Worm (Caenorhabditis elegans) whole organism, late embryonic: ENCODE measurements around the gene mpst-1.

Source experiments
- C08G9.2 ChIP-seq: sonication (generic microtip); optimal IDR thresholded peaks from 2 replicates; lab custom pipeline; 2016; ENCODE audit warnings: mild to moderate bottlenecking, missing genetic modification characterization, moderate library complexity, missing compliant biosample characterization
- C38D4.7 ChIP-seq: fragments of 200-800 bp; sonication (Bioruptor generic); optimal IDR thresholded peaks from 2 replicates; lab custom pipeline; 2018; ENCODE audit warnings: mild to moderate bottlenecking, missing genetic modification characterization, moderate library complexity, missing compliant biosample characterization
- Y22D7AL.16 ChIP-seq: sonication (generic microtip); optimal IDR thresholded peaks from 2 replicates; lab custom pipeline; 2016; ENCODE audit warnings: missing genetic modification characterization, missing compliant biosample characterization
- ahr-1 ChIP-seq: sonication (generic microtip); optimal IDR thresholded peaks from 2 replicates; lab custom pipeline; 2016; ENCODE audit warnings: missing genetic modification characterization, missing compliant biosample characterization
- ama-1 ChIP-seq: fragments of 150-350 bp; optimal IDR thresholded peaks from 2 replicates; lab custom pipeline; 2014
- ceh-18 ChIP-seq: sonication (generic microtip); optimal IDR thresholded peaks from 2 replicates; lab custom pipeline; 2016; ENCODE audit warnings: missing genetic modification characterization, missing compliant biosample characterization
- ceh-2 ChIP-seq: sonication (generic microtip); optimal IDR thresholded peaks from 2 replicates; lab custom pipeline; 2016; ENCODE audit warnings: missing genotype, missing genetic modification characterization, missing compliant biosample characterization
- ceh-24 ChIP-seq: sonication (generic microtip); optimal IDR thresholded peaks from 2 replicates; lab custom pipeline; 2016; ENCODE audit warnings: mild to moderate bottlenecking, missing genetic modification characterization, missing compliant biosample characterization
- elt-2 ChIP-seq: sonication (generic microtip); optimal IDR thresholded peaks from 2 replicates; lab custom pipeline; 2016; ENCODE audit warnings: missing genetic modification reagents, missing genetic modification characterization, missing compliant biosample characterization
- ets-4 ChIP-seq: sonication (generic microtip); optimal IDR thresholded peaks from 2 replicates; lab custom pipeline; 2016; ENCODE audit warnings: missing genetic modification characterization, missing compliant biosample characterization
- fax-1 ChIP-seq: sonication (generic microtip); optimal IDR thresholded peaks from 2 replicates; lab custom pipeline; 2016; ENCODE audit warnings: missing genotype, missing genetic modification characterization, missing compliant biosample characterization
- fkh-10 ChIP-seq: fragments of 150-350 bp; optimal IDR thresholded peaks from 2 replicates; lab custom pipeline; 2014; ENCODE audit warnings: missing biosample characterization, missing genetic modification reagents, missing genetic modification characterization
- gmeb-2 ChIP-seq: sonication (generic microtip); optimal IDR thresholded peaks from 2 replicates; lab custom pipeline; 2016; ENCODE audit warnings: missing genetic modification characterization, inconsistent platforms, missing compliant biosample characterization
- hlh-13 ChIP-seq: fragments of 200-800 bp; sonication (Bioruptor generic); optimal IDR thresholded peaks from 2 replicates; lab custom pipeline; 2018; ENCODE audit warnings: mild to moderate bottlenecking, missing genetic modification characterization, missing compliant biosample characterization
- hlh-15 ChIP-seq: sonication (generic microtip); optimal IDR thresholded peaks from 2 replicates; lab custom pipeline; 2016; ENCODE audit warnings: missing genetic modification characterization, missing compliant biosample characterization
- hlh-30 ChIP-seq: sonication (generic microtip); optimal IDR thresholded peaks from 2 replicates; lab custom pipeline; 2017; ENCODE audit warnings: antibody characterized with exemption, missing genetic modification characterization, missing compliant biosample characterization; ENCODE audit not compliant: insufficient read depth
- hlh-6 ChIP-seq: sonication (generic microtip); optimal IDR thresholded peaks from 2 replicates; lab custom pipeline; 2016; ENCODE audit warnings: missing genotype, missing genetic modification characterization, missing compliant biosample characterization
- mec-3 ChIP-seq: sonication (generic microtip); optimal IDR thresholded peaks from 2 replicates; lab custom pipeline; 2016; ENCODE audit warnings: borderline replicate concordance, missing genetic modification characterization, missing compliant biosample characterization
- nfya-1 ChIP-seq: sonication (generic microtip); optimal IDR thresholded peaks from 2 replicates; lab custom pipeline; 2017; ENCODE audit warnings: missing genetic modification characterization, mild to moderate bottlenecking, missing compliant biosample characterization, antibody characterized with exemption, moderate library complexity
- nhr-11 ChIP-seq: fragments of 150-350 bp; optimal IDR thresholded peaks from 2 replicates; lab custom pipeline; 2014; ENCODE audit warnings: missing biosample characterization, missing genetic modification characterization
- nhr-232 ChIP-seq: sonication (generic microtip); optimal IDR thresholded peaks from 2 replicates; lab custom pipeline; 2016; ENCODE audit warnings: missing genetic modification characterization, missing compliant biosample characterization
- odd-2 ChIP-seq: sonication (generic microtip); optimal IDR thresholded peaks from 2 replicates; lab custom pipeline; 2017; ENCODE audit warnings: antibody characterized with exemption, mild to moderate bottlenecking, missing genetic modification characterization, missing compliant biosample characterization
- pax-1 ChIP-seq: fragments of 150-350 bp; optimal IDR thresholded peaks from 2 replicates; lab custom pipeline; 2014; ENCODE audit warnings: missing biosample characterization, missing genetic modification characterization
- pros-1 ChIP-seq: fragments of 150-350 bp; optimal IDR thresholded peaks from 2 replicates; lab custom pipeline; 2014; ENCODE audit warnings: missing biosample characterization, missing genetic modification reagents, missing genetic modification characterization
- rnt-1 ChIP-seq: sonication (generic microtip); optimal IDR thresholded peaks from 2 replicates; lab custom pipeline; 2016; ENCODE audit warnings: missing genetic modification characterization, missing compliant biosample characterization
- syd-9 ChIP-seq: sonication (generic microtip); optimal IDR thresholded peaks from 2 replicates; lab custom pipeline; 2016; ENCODE audit warnings: mild to moderate bottlenecking, missing genetic modification characterization, moderate library complexity, missing compliant biosample characterization
- unc-55 ChIP-seq: sonication (generic microtip); optimal IDR thresholded peaks from 2 replicates; lab custom pipeline; 2017; ENCODE audit warnings: missing biosample characterization, missing genetic modification reagents, missing genetic modification characterization

The mpst-1 gene

DNA sequence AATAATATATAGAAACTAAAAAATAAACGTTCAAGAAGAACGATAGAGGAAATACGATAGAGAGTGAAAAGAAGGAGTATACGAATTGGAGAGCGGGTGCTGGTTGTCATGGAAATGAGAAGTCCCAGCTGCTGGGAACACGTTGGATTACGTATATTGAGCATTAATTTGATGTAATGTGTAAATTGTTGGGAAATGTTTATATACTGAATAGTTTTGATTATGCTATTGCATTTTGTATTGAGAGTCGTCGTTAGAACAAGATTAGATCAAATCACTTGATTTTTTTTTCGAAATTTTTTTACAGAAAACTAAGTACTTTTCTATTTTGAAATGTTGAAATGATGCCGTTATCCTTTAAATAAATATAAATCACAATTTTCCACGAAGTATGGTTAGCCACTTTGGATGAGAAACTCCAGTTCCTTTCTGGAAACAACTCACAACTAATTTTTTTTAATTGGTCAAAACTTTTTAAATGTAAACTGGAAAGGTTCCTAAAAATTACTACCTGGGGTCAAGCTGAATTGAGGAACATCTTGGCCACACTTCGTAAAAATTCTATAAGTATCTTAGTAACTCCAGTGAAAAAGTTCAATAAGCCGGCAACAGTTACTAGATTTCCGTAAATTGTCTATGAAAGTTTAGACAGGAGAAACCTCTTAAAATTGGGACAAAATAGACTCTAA lies 17.0 kb upstream of the mpst-1 start, which contains the start of gene nphp-4:
TSS of gene nphp-4 (minus strand) at position 51 of the 689 bp plus-strand sequence.
- no peak for TF ChIP-seq hlh-6 (tag; lab: Kevin White, UChicago)
- no peak for TF ChIP-seq nfya-1 (tag; lab: Kevin White, UChicago)

DNA sequence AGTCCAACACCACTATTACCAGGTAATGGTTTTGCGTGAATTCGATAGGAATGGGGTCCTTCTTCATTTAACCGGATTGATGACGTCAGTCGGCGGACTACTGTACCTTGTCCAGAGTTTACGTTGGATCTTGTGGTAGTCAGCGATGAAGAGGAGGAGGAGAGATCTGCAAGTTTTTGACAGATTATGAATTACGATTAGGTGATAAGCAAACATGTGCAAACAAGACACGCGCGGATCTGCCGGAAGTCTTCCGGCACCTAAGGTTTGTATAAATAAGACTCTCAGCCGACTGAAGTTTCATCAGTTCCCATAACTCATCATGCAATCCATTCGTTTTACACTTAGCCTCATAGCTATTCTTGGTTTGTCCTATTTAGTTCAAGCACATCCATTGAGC lies 12.4 kb upstream of the mpst-1 start, which contains the start of gene idpb-5:
TSS of gene idpb-5 (plus strand) at position 301 of the 400 bp plus-strand sequence.
- no peak for TF ChIP-seq pros-1 (tag; lab: Kevin White, UChicago)
- TF ChIP-seq ceh-24 (tag; lab: Kevin White, UChicago), result no peak
- TF ChIP-seq gmeb-2 (tag; lab: Kevin White, UChicago), result no peak
- no peak for TF ChIP-seq nfya-1 (tag; lab: Kevin White, UChicago)
- TF ChIP-seq ahr-1, result no peak
- no peak for TF ChIP-seq rnt-1 (tag; lab: Kevin White, UChicago)
- no peak for TF ChIP-seq hlh-13
- no peak for TF ChIP-seq nhr-232 (tag; lab: Kevin White, UChicago)
- TF ChIP-seq elt-2 (tag; lab: Kevin White, UChicago), result no peak
- no peak for TF ChIP-seq fkh-10
- no peak for TF ChIP-seq fax-1 (tag; lab: Kevin White, UChicago)
- TF ChIP-seq C08G9.2 (tag; lab: Kevin White, UChicago), result no peak
- TF ChIP-seq unc-55 (GFP tag; lab: Kevin White, UChicago), result no peak
- no peak for TF ChIP-seq Y22D7AL.16 (tag; lab: Kevin White, UChicago)
- no peak for TF ChIP-seq ama-1 (lab: Kevin White, UChicago)
- TF ChIP-seq, all 69 proteins: peak for 0

- no peak for TF ChIP-seq C38D4.7 (GFP tag; lab: Kevin White, UChicago)
- TF ChIP-seq ceh-18 (tag; lab: Kevin White, UChicago), result peak; percentile 55
Observed at ce11 chrV:11836073-11836472, 9.2 kb upstream of the mpst-1 start, which contains the start of gene R13H4.2. R13H4.2 (plus strand) TSS chrV:11836391.

- TF ChIP-seq C08G9.2 (tag; lab: Kevin White, UChicago), result no peak
Observed at ce11 chrV:11833319-11833718, 6.5 kb upstream of the mpst-1 start, which contains the start of gene pho-8. pho-8 (plus strand) TSS chrV:11833619.

DNA sequence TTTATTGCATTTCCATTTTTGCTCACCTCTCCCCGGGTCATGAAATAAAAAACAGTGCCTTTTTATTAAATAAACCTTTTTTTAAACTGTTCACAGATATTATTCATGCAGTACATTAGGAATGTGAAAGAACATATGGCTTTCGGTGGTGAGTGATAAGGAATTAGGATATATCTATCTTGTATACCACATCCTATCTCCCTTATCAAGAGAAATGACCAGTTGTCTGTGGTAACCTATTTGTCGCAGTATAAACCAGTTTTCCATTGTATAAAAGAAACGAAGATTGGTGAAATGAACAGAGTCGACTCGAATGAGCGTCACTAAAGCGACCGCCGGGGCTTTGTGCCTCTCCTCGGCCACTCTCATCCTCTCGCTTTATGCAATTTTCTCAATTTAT lies 2.4 kb upstream of the mpst-1 start, which contains the start of gene col-158:
TSS of gene col-158 (plus strand) at position 301 of the 400 bp plus-strand sequence.
- no peak for TF ChIP-seq odd-2 (tag; lab: Kevin White, UChicago)
- TF ChIP-seq, all 69 proteins: peak for 0

DNA sequence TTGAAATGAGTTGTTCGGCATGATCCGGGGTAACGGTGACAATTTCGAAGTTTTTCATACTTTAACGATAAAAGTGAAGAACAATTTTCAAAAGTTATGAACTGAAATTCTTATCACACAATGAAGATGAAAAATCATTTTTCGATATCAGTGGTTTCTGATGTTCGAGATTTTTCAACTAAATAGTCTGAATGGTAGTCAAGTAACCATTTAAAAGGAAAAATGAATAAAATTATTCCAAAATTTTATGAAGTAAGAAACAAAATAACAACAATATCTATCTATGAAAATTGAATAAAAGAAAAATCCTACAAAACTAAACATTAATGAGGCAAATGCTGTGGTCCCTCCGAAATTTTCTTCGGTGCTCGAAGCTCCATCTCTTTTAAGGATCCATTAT lies 1.2 kb downstream of the mpst-1 start, which contains the start of gene D2023.4:
TSS of gene D2023.4 (minus strand) at position 101 of the 400 bp plus-strand sequence.
- TF ChIP-seq hlh-6 (tag; lab: Kevin White, UChicago), result no peak
- TF ChIP-seq mec-3 (tag; lab: Kevin White, UChicago), result no peak
- TF ChIP-seq ahr-1, result no peak
- no peak for TF ChIP-seq syd-9 (tag; lab: Kevin White, UChicago)
- no peak for TF ChIP-seq hlh-30 (tag; lab: Kevin White, UChicago)
- TF ChIP-seq nfya-1 (tag; lab: Kevin White, UChicago), result no peak
- TF ChIP-seq nhr-11 (tag; lab: Kevin White, UChicago), result no peak
- no peak for TF ChIP-seq hlh-15 (tag; lab: Kevin White, UChicago)
- TF ChIP-seq ceh-2 (tag; lab: Kevin White, UChicago), result no peak
- TF ChIP-seq, all 69 proteins: peak for 0

- no peak for TF ChIP-seq pax-1
- TF ChIP-seq ets-4 (tag; lab: Kevin White, UChicago), result no peak
- TF ChIP-seq ceh-18 (tag; lab: Kevin White, UChicago), result peak; percentile 54
- peak; percentile 33 for TF ChIP-seq unc-55 (GFP tag; lab: Kevin White, UChicago)
- peak; percentile 11 for TF ChIP-seq hlh-30 (tag; lab: Kevin White, UChicago)
- no peak for TF ChIP-seq fax-1 (tag; lab: Kevin White, UChicago)
- TF ChIP-seq odd-2 (tag; lab: Kevin White, UChicago), result no peak
Observed at ce11 chrV:11823978-11824377, 2.9 kb downstream of the mpst-1 start.
